Worm (Caenorhabditis elegans) whole organism, late embryonic: ENCODE measurements around the gene F18C5.9.

Source experiments
- ama-1 ChIP-seq: fragments of 150-350 bp; optimal IDR thresholded peaks from 2 replicates; lab custom pipeline; 2014
- ceh-14 ChIP-seq: sonication (generic microtip); optimal IDR thresholded peaks from 2 replicates; lab custom pipeline; 2016; ENCODE audit warnings: missing genotype, missing genetic modification characterization, missing compliant biosample characterization
- ceh-48 ChIP-seq: sonication (generic microtip); optimal IDR thresholded peaks from 2 replicates; lab custom pipeline; 2016; ENCODE audit warnings: missing genetic modification characterization, inconsistent platforms, missing compliant biosample characterization
- ceh-9 ChIP-seq: sonication (generic microtip); optimal IDR thresholded peaks from 2 replicates; lab custom pipeline; 2016; ENCODE audit warnings: mild to moderate bottlenecking, missing genetic modification characterization, inconsistent platforms, missing compliant biosample characterization
- dmd-4 ChIP-seq: sonication (generic microtip); optimal IDR thresholded peaks from 2 replicates; lab custom pipeline; 2016; ENCODE audit warnings: borderline replicate concordance, missing genetic modification characterization, missing compliant biosample characterization
- elt-2 ChIP-seq: sonication (generic microtip); optimal IDR thresholded peaks from 2 replicates; lab custom pipeline; 2016; ENCODE audit warnings: missing genetic modification reagents, missing genetic modification characterization, missing compliant biosample characterization
- hlh-8 ChIP-seq: sonication (generic microtip); optimal IDR thresholded peaks from 2 replicates; lab custom pipeline; 2016; ENCODE audit warnings: missing genotype, missing genetic modification characterization, missing compliant biosample characterization
- pqm-1 ChIP-seq: sonication (generic microtip); optimal IDR thresholded peaks from 2 replicates; lab custom pipeline; 2016; ENCODE audit warnings: missing genetic modification characterization, missing compliant biosample characterization
- rnt-1 ChIP-seq: sonication (generic microtip); optimal IDR thresholded peaks from 2 replicates; lab custom pipeline; 2016; ENCODE audit warnings: missing genetic modification characterization, missing compliant biosample characterization
- tbx-2 ChIP-seq: sonication (generic microtip); optimal IDR thresholded peaks from 2 replicates; lab custom pipeline; 2016; ENCODE audit warnings: missing genetic modification characterization, missing compliant biosample characterization
- unc-55 ChIP-seq: sonication (generic microtip); optimal IDR thresholded peaks from 2 replicates; lab custom pipeline; 2017; ENCODE audit warnings: missing biosample characterization, missing genetic modification reagents, missing genetic modification characterization

DNA sequence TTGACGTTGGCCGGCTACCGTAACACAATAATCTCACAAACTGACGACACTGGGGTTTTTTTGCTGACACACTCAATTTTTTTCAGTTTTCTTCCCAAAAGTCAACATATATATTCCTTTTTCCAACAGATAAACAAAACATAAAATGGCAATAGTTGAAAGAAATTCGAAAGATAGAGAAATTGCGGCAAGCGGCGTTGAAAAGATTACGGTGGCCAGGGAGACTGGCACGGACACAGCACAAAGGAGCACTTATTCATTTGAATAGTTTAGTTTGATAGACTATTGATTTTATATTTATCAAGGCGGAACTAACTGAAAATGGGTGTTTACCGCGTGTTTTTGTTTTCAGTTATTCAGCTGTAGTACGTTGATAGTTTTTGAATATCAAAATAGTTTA is 45.6 kb upstream of the F18C5.9 start, which contains the start of gene toe-2:
- TF ChIP-seq ama-1 (lab: Kevin White, UChicago) (no peak), elt-2 (tag; lab: Kevin White, UChicago) (no peak), unc-55 (GFP tag; lab: Kevin White, UChicago) (no peak), tbx-2 (no peak), ceh-14 (no peak), hlh-8 (tag; lab: Kevin White, UChicago) (no peak), dmd-4 (tag; lab: Kevin White, UChicago) (no peak), rnt-1 (tag; lab: Kevin White, UChicago) (no peak), ceh-9 (no peak), pqm-1 (no peak), ceh-48 (tag; lab: Kevin White, UChicago) (no peak)
